Fruit fly (Drosophila melanogaster) whole organism, embryonic: ENCODE data around the gene Nca.

Source experiments
- Atf3 ChIP-seq: fragments of 200-800 bp; sonication (Bioruptor generic); optimal IDR thresholded peaks from 3 replicates; lab custom pipeline; 2016; ENCODE audit warnings: missing biosample characterization, missing genetic modification characterization
- Awh ChIP-seq: fragments of 200-800 bp; sonication (Bioruptor generic); IDR thresholded peaks from 2 replicates; pipeline ENCODE4, ENCODE4 v1.3.6; 2022; ENCODE audit warnings: missing biosample characterization, missing genetic modification characterization
- Blimp-1 ChIP-seq: fragments of 200-800 bp; sonication (Bioruptor generic); optimal IDR thresholded peaks from 3 replicates; lab custom pipeline; 2018; ENCODE audit warnings: missing biosample characterization, missing genetic modification characterization, mild to moderate bottlenecking, moderate library complexity, missing genetic modification reagents
- CG10209 ChIP-seq: fragments of 200-800 bp; sonication (Bioruptor generic); optimal IDR thresholded peaks from 3 replicates; lab custom pipeline; 2017; ENCODE audit warnings: missing biosample characterization, mild to moderate bottlenecking, missing genetic modification characterization, missing genetic modification reagents
- CG10321 ChIP-seq: fragments of 200-800 bp; sonication (Bioruptor generic); IDR thresholded peaks from 2 replicates; pipeline ENCODE4 v1.3.6; 2022; ENCODE audit warnings: missing biosample characterization, missing genetic modification characterization
- CG10543 ChIP-seq: fragments of 200-800 bp; sonication (Bioruptor generic); optimal IDR thresholded peaks from 3 replicates; lab custom pipeline; 2017; ENCODE audit warnings: missing biosample characterization, mild to moderate bottlenecking, missing genetic modification characterization, moderate library complexity
- CG11398 ChIP-seq: fragments of 200-800 bp; sonication (Bioruptor generic); optimal IDR thresholded peaks from 2 replicates; lab custom pipeline; 2016; ENCODE audit warnings: missing biosample characterization, missing genetic modification characterization
- CG11504 ChIP-seq: fragments of 200-800 bp; sonication (Bioruptor generic); optimal IDR thresholded peaks from 3 replicates; lab custom pipeline; 2019; ENCODE audit warnings: missing biosample characterization, mild to moderate bottlenecking, missing genetic modification characterization, moderate library complexity
- CG13624 ChIP-seq: fragments of 200-800 bp; sonication (Bioruptor generic); optimal IDR thresholded peaks from 2 replicates; lab custom pipeline; 2016; ENCODE audit warnings: missing biosample characterization, missing genetic modification characterization
- CG13775 ChIP-seq: fragments of 200-800 bp; sonication (Bioruptor generic); optimal IDR thresholded peaks from 3 replicates; lab custom pipeline; 2017; ENCODE audit warnings: missing biosample characterization, mild to moderate bottlenecking, missing genetic modification characterization
- CG14441 ChIP-seq: fragments of 200-800 bp; sonication (Bioruptor generic); IDR thresholded peaks from 2 replicates; pipeline ENCODE4 v1.3.6; 2022; ENCODE audit warnings: missing biosample characterization, missing genetic modification characterization
- CG17361 ChIP-seq: fragments of 200-800 bp; sonication (Bioruptor generic); IDR thresholded peaks from 3 replicates; pipeline ENCODE4 v1.3.6; 2022; ENCODE audit warnings: missing biosample characterization, missing genetic modification characterization
- CG17612 ChIP-seq: fragments of 200-800 bp; sonication (Bioruptor generic); IDR thresholded peaks from 2 replicates; pipeline ENCODE4 v1.3.6; 2022; ENCODE audit warnings: missing biosample characterization, missing genetic modification characterization
- CG1792 ChIP-seq: fragments of 200-800 bp; sonication (Bioruptor generic); optimal IDR thresholded peaks from 2 replicates; lab custom pipeline; 2016; ENCODE audit warnings: missing biosample characterization, missing genetic modification characterization
- CG18011 ChIP-seq: fragments of 200-800 bp; sonication (Bioruptor generic); optimal IDR thresholded peaks from 2 replicates; lab custom pipeline; 2017; ENCODE audit warnings: missing biosample characterization, missing genetic modification characterization, mild to moderate bottlenecking, moderate library complexity, missing genotype
- CG18764 ChIP-seq: fragments of 200-800 bp; sonication (Bioruptor generic); optimal IDR thresholded peaks from 3 replicates; lab custom pipeline; 2016; ENCODE audit warnings: missing biosample characterization, missing genetic modification characterization
- CG2116 ChIP-seq: fragments of 200-800 bp; sonication (Bioruptor generic); optimal IDR thresholded peaks from 3 replicates; lab custom pipeline; 2018; ENCODE audit warnings: missing biosample characterization, mild to moderate bottlenecking, missing genetic modification characterization
- CG2202 ChIP-seq: fragments of 200-800 bp; sonication (Bioruptor generic); optimal IDR thresholded peaks from 2 replicates; lab custom pipeline; 2018; ENCODE audit warnings: missing biosample characterization, mild to moderate bottlenecking, missing genetic modification characterization
- CG2875 ChIP-seq: fragments of 200-800 bp; sonication (Bioruptor generic); optimal IDR thresholded peaks from 2 replicates; lab custom pipeline; 2017; ENCODE audit warnings: missing biosample characterization, mild to moderate bottlenecking, missing genetic modification characterization, missing genetic modification reagents
- CG30431 ChIP-seq: fragments of 200-800 bp; sonication (Bioruptor generic); optimal IDR thresholded peaks from 2 replicates; lab custom pipeline; 2017; ENCODE audit warnings: missing biosample characterization, missing genetic modification characterization
- CG31365 ChIP-seq: fragments of 200-800 bp; sonication (Bioruptor generic); optimal IDR thresholded peaks from 2 replicates; lab custom pipeline; 2018; ENCODE audit warnings: missing biosample characterization, mild to moderate bottlenecking, missing genetic modification characterization
- CG4328 ChIP-seq: fragments of 200-800 bp; sonication (Bioruptor generic); optimal IDR thresholded peaks from 3 replicates; lab custom pipeline; 2017; ENCODE audit warnings: missing biosample characterization, missing genetic modification reagents, missing genetic modification characterization
- CG4404 ChIP-seq: fragments of 200-800 bp; sonication (Bioruptor generic); IDR thresholded peaks from 2 replicates; pipeline ENCODE4 v1.3.6; 2022; ENCODE audit warnings: missing biosample characterization, missing genetic modification characterization
- CG6175 ChIP-seq: fragments of 200-800 bp; sonication (Bioruptor generic); IDR thresholded peaks from 3 replicates; pipeline ENCODE4 v1.3.6; 2022; ENCODE audit warnings: missing biosample characterization, missing genetic modification characterization
- CG7987 ChIP-seq: fragments of 200-800 bp; sonication (Bioruptor generic); optimal IDR thresholded peaks from 2 replicates; lab custom pipeline; 2018; ENCODE audit warnings: missing biosample characterization, mild to moderate bottlenecking, missing genetic modification characterization, moderate library complexity
- CG8924 ChIP-seq: fragments of 200-800 bp; optimal IDR thresholded peaks from 3 replicates; lab custom pipeline; 2019; ENCODE audit warnings: missing biosample characterization, mild to moderate bottlenecking, missing genetic modification characterization, moderate library complexity
- Camta ChIP-seq: fragments of 200-800 bp; sonication (Bioruptor generic); optimal IDR thresholded peaks from 2 replicates; lab custom pipeline; 2016; ENCODE audit warnings: missing biosample characterization, missing genetic modification characterization
- CkIIα-i1 ChIP-seq: fragments of 200-800 bp; sonication (Bioruptor generic); IDR thresholded peaks from 2 replicates; pipeline ENCODE4 v1.3.6; 2022; ENCODE audit warnings: missing biosample characterization, missing genetic modification characterization
- Dad ChIP-seq: fragments of 200-800 bp; sonication (Bioruptor generic); optimal IDR thresholded peaks from 3 replicates; lab custom pipeline; 2016; ENCODE audit warnings: missing biosample characterization, missing genetic modification characterization
- E2f2 ChIP-seq: fragments of 200-800 bp; sonication (Bioruptor generic); IDR thresholded peaks from 2 replicates; pipeline ENCODE4 v1.3.6; 2022; ENCODE audit warnings: missing biosample characterization, missing genetic modification characterization
- Elba2 ChIP-seq: fragments of 200-800 bp; sonication (Bioruptor generic); optimal IDR thresholded peaks from 3 replicates; lab custom pipeline; 2016; ENCODE audit warnings: missing biosample characterization, missing genetic modification characterization
- HHEX ChIP-seq: fragments of 200-800 bp; sonication (Bioruptor generic); optimal IDR thresholded peaks from 3 replicates; lab custom pipeline; 2017; ENCODE audit warnings: missing biosample characterization, mild to moderate bottlenecking, missing genetic modification characterization, missing genetic modification reagents
- HmgZ ChIP-seq: fragments of 200-800 bp; sonication (Bioruptor generic); optimal IDR thresholded peaks from 2 replicates; lab custom pipeline; 2018; ENCODE audit warnings: missing biosample characterization, mild to moderate bottlenecking, missing genetic modification characterization
- Hsf ChIP-seq: fragments of 200-800 bp; sonication (Bioruptor generic); optimal IDR thresholded peaks from 3 replicates; lab custom pipeline; 2016; ENCODE audit warnings: missing biosample characterization, missing genetic modification characterization
- Lhr ChIP-seq: fragments of 200-800 bp; sonication (Bioruptor generic); optimal IDR thresholded peaks from 3 replicates; lab custom pipeline; 2017; ENCODE audit warnings: mild to moderate bottlenecking, missing biosample characterization, missing genetic modification reagents, missing genetic modification characterization
- Rx ChIP-seq: fragments of 200-800 bp; sonication (Bioruptor generic); IDR thresholded peaks from 2 replicates; pipeline ENCODE4 v1.3.6; 2022; ENCODE audit warnings: missing biosample characterization, missing genetic modification characterization
- TFAM ChIP-seq: fragments of 200-800 bp; sonication (Bioruptor generic); optimal IDR thresholded peaks from 2 replicates; lab custom pipeline; 2017; ENCODE audit warnings: missing biosample characterization, missing genetic modification characterization, inconsistent platforms
- Trl ChIP-seq, 3 experiments: fragments of >200 bp in 2 of 3; fragments of 200-800 bp in 1 of 3; sonication (Bioruptor generic) in 1 of 3; optimal IDR thresholded peaks; 2 replicates in 1 of 3; 3 replicates in 2 of 3; lab custom pipeline; 2016 to 2017; ENCODE audit warnings: missing biosample characterization in 1 of 3, missing genetic modification characterization in 1 of 3
- Usf ChIP-seq: fragments of 200-800 bp; sonication (Bioruptor generic); optimal IDR thresholded peaks from 2 replicates; lab custom pipeline; 2017; ENCODE audit warnings: missing genotype, missing biosample characterization, missing genetic modification characterization
- ab ChIP-seq: fragments of 200-800 bp; sonication (Bioruptor generic); optimal IDR thresholded peaks from 2 replicates; lab custom pipeline; 2016; ENCODE audit warnings: missing biosample characterization, missing genetic modification characterization
- al ChIP-seq: fragments of 200-800 bp; sonication (Bioruptor generic); IDR thresholded peaks from 2 replicates; pipeline ENCODE4 v1.3.6; 2022; ENCODE audit warnings: missing biosample characterization, missing genetic modification characterization
- bowl ChIP-seq: fragments of 200-800 bp; sonication (Bioruptor generic); IDR thresholded peaks from 2 replicates; pipeline ENCODE4 v1.3.6; 2022; ENCODE audit warnings: missing biosample characterization, missing genetic modification characterization
- emc ChIP-seq: fragments of 200-800 bp; sonication (Bioruptor generic); optimal IDR thresholded peaks from 2 replicates; lab custom pipeline; 2016; ENCODE audit warnings: missing biosample characterization, missing genetic modification characterization
- ftz-f1 ChIP-seq: fragments of 200-800 bp; sonication (Bioruptor generic); optimal IDR thresholded peaks from 2 replicates; lab custom pipeline; 2016; ENCODE audit warnings: missing biosample characterization, missing genetic modification characterization
- ham ChIP-seq: fragments of 200-800 bp; sonication (Bioruptor generic); IDR thresholded peaks from 2 replicates; pipeline ENCODE4 v1.3.6; 2022; ENCODE audit warnings: missing biosample characterization, missing genetic modification characterization
- kni ChIP-seq: fragments of 200-800 bp; sonication (Bioruptor generic); optimal IDR thresholded peaks from 3 replicates; lab custom pipeline; 2017; ENCODE audit warnings: mild to moderate bottlenecking, missing biosample characterization, missing genetic modification reagents, missing genetic modification characterization
- ro ChIP-seq: fragments of 200-800 bp; sonication (Bioruptor generic); IDR thresholded peaks from 2 replicates; pipeline ENCODE4 v1.3.6; 2022; ENCODE audit warnings: missing biosample characterization, missing genetic modification characterization
- sug ChIP-seq: fragments of 200-800 bp; optimal IDR thresholded peaks from 2 replicates; lab custom pipeline; 2019; ENCODE audit warnings: missing biosample characterization, mild to moderate bottlenecking, missing genetic modification characterization, moderate library complexity
- tgo ChIP-seq: fragments of 200-800 bp; sonication (Bioruptor generic); IDR thresholded peaks from 3 replicates; pipeline ENCODE4 v1.3.6; 2022; ENCODE audit warnings: missing biosample characterization, missing genetic modification characterization
- vnd ChIP-seq: fragments of 200-800 bp; sonication (Bioruptor generic); IDR thresholded peaks from 3 replicates; pipeline ENCODE4 v1.3.6; 2022; ENCODE audit warnings: missing biosample characterization, missing genetic modification characterization; ENCODE audit not compliant: partially characterized antibody
- zen2 ChIP-seq: fragments of 200-800 bp; sonication (Bioruptor generic); IDR thresholded peaks from 3 replicates; pipeline ENCODE4 v1.3.6; 2022; ENCODE audit warnings: missing biosample characterization, missing genetic modification characterization; ENCODE audit not compliant: partially characterized antibody
- zf30C ChIP-seq: fragments of 200-800 bp; sonication (Bioruptor generic); optimal IDR thresholded peaks from 3 replicates; lab custom pipeline; 2018; ENCODE audit warnings: missing biosample characterization, mild to moderate bottlenecking, missing genetic modification characterization

Nca gene

DNA sequence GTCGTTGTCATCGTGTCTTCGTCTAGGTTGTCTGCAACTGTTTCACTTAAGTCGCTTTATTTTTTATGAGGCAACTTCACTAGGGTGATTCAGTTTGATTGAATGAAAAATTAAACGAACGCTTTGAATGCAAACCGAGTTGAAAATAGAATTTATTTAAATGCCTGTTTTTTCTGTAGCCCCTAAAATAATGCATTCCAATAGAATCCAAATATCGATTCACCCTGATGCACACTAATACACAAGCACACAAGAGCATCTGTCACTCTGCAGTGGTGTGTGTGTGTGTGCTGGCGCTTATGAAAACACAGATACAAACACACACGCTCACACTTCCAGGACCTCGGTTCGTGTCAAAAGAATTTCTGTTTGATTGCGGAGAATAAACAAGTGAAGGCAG lies 29.9 kb upstream of the Nca start (continued):
- no peak for TF ChIP-seq ftz-f1 (GFP tag; lab: Kevin White, UChicago)
- no peak for TF ChIP-seq Awh (GFP tag; lab: Robert Waterston, UW)
- no peak for TF ChIP-seq CG10321
- TF ChIP-seq CG18011 (GFP tag; lab: Kevin White, UChicago), result no peak
- no peak for TF ChIP-seq HmgZ (tag; lab: Kevin White, UChicago)
- no peak for TF ChIP-seq kni
- no peak for TF ChIP-seq HHEX (GFP tag; lab: Kevin White, UChicago)
- no peak for TF ChIP-seq ab
- no peak for TF ChIP-seq CG2202 (tag; lab: Kevin White, UChicago)
- TF ChIP-seq zen2, result no peak
- no peak for TF ChIP-seq CG18764
- no peak for TF ChIP-seq E2f2 (GFP tag; lab: Robert Waterston, UW)
- no peak for TF ChIP-seq CG30431
- TF ChIP-seq CG13775, result no peak
- TF ChIP-seq Usf, result no peak
- no peak for TF ChIP-seq Elba2
- no peak for TF ChIP-seq CG1792 (GFP tag; lab: Kevin White, UChicago)
- TF ChIP-seq sug (tag; lab: Kevin White, UChicago), result peak; percentile 17
- no peak for TF ChIP-seq CG10543
- TF ChIP-seq CG17361 (GFP tag; lab: Robert Waterston, UW), result no peak
- TF ChIP-seq TFAM, result no peak
- TF ChIP-seq CG8924 (tag; lab: Kevin White, UChicago), result no peak
- TF ChIP-seq CG7987 (GFP tag; lab: Kevin White, UChicago), result no peak
- TF ChIP-seq tgo (GFP tag; lab: Robert Waterston, UW), result no peak
- TF ChIP-seq CkIIα-i1 (GFP tag; lab: Robert Waterston, UW), result no peak
- no peak for TF ChIP-seq ham (GFP tag; lab: Robert Waterston, UW)
- TF ChIP-seq CG11504 (tag; lab: Kevin White, UChicago), result peak; percentile 50
- no peak for TF ChIP-seq CG4404 (GFP tag; lab: Robert Waterston, UW)
- TF ChIP-seq Dad, result no peak
- TF ChIP-seq CG14441 (GFP tag; lab: Robert Waterston, UW), result no peak
- no peak for TF ChIP-seq CG10209
- TF ChIP-seq Rx (GFP tag; lab: Robert Waterston, UW), result no peak
- no peak for TF ChIP-seq al (GFP tag; lab: Robert Waterston, UW)
- no peak for TF ChIP-seq CG11398 (GFP tag; lab: Kevin White, UChicago)
- no peak for TF ChIP-seq Lhr (GFP tag; lab: Kevin White, UChicago)
- TF ChIP-seq zf30C (GFP tag; lab: Kevin White, UChicago), result no peak
- no peak for TF ChIP-seq Hsf (GFP tag; lab: Kevin White, UChicago)
- TF ChIP-seq CG17612 (GFP tag; lab: Robert Waterston, UW), result no peak
- no peak for TF ChIP-seq bowl (GFP tag; lab: Robert Waterston, UW)
- no peak for TF ChIP-seq emc (GFP tag; lab: Kevin White, UChicago)
- TF ChIP-seq CG4328 (GFP tag; lab: Kevin White, UChicago), result no peak
- no peak for TF ChIP-seq Atf3 (GFP tag; lab: Kevin White, UChicago)
- TF ChIP-seq vnd, result no peak
- no peak for TF ChIP-seq ro (GFP tag; lab: Robert Waterston, UW)
- TF ChIP-seq CG2116, result no peak
- no peak for TF ChIP-seq CG13624
- no peak for TF ChIP-seq CG31365
- no peak for TF ChIP-seq Camta (GFP tag; lab: Kevin White, UChicago)
- TF ChIP-seq Blimp-1, result no peak
- TF ChIP-seq CG6175 (GFP tag; lab: Robert Waterston, UW), result no peak
- TF ChIP-seq Trl (optimal IDR thresholded peaks at IDR 0.05; lab: Kevin White, UChicago), result no peak
- no peak for TF ChIP-seq Trl (GFP tag; optimal IDR thresholded peaks at IDR 0.05; lab: Kevin White, UChicago)
- no peak for TF ChIP-seq CG2875 (GFP tag; lab: Kevin White, UChicago)
